Worm (Caenorhabditis elegans) whole organism, L1 larva: ENCODE results near the gene vha-14.
A peak's percentile ranks its signal among the peaks of the same experiment; 100 is the strongest.

Source experiments
- C16A3.4 ChIP-seq: fragments of 150-350 bp; optimal IDR thresholded peaks from 2 replicates; lab custom pipeline; 2014; ENCODE audit warnings: missing biosample characterization, missing genetic modification characterization
- C34B4.2 ChIP-seq: sonication (generic microtip); optimal IDR thresholded peaks from 2 replicates; lab custom pipeline; 2017; ENCODE audit warnings: mild to moderate bottlenecking, missing genetic modification characterization, missing compliant biosample characterization
- F16B12.6 ChIP-seq: fragments of 150-350 bp; optimal IDR thresholded peaks from 2 replicates; lab custom pipeline; 2014; ENCODE audit warnings: missing biosample characterization, missing genetic modification characterization
- Y116A8C.19 ChIP-seq: sonication (generic microtip); optimal IDR thresholded peaks from 2 replicates; lab custom pipeline; 2016; ENCODE audit warnings: missing compliant biosample characterization, missing genetic modification characterization, borderline replicate concordance
- aly-2 ChIP-seq: fragments of 150-350 bp; optimal IDR thresholded peaks from 2 replicates; lab custom pipeline; 2014; ENCODE audit warnings: missing biosample characterization, missing genetic modification characterization
- blmp-1 ChIP-seq: fragments of 150-350 bp; optimal IDR thresholded peaks from 2 replicates; lab custom pipeline; 2014; ENCODE audit warnings: missing biosample characterization, missing genetic modification characterization
- ceh-63 ChIP-seq: fragments of 200-800 bp; sonication (Bioruptor generic); optimal IDR thresholded peaks from 2 replicates; lab custom pipeline; 2018; ENCODE audit warnings: mild to moderate bottlenecking, missing genetic modification characterization, missing compliant biosample characterization
- ceh-82 ChIP-seq, 3 experiments: fragments of 150-350 bp in 1 of 3; sonication (generic microtip) in 2 of 3; optimal IDR thresholded peaks; 2 replicates each; lab custom pipeline; 2014 to 2017; ENCODE audit warnings: missing biosample characterization in 3 of 3, missing genetic modification characterization in 3 of 3
- ceh-90 ChIP-seq: sonication (generic microtip); optimal IDR thresholded peaks from 2 replicates; lab custom pipeline; 2016; ENCODE audit warnings: missing genetic modification characterization, missing compliant biosample characterization
- dpl-1 ChIP-seq, 3 experiments: fragments of 150-350 bp in 2 of 3; sonication (generic microtip) in 1 of 3; optimal IDR thresholded peaks; 2 replicates each; lab custom pipeline; 2014 to 2017; ENCODE audit warnings: missing biosample characterization in 3 of 3, missing genetic modification characterization in 3 of 3, missing genetic modification reagents in 3 of 3
- dsc-1 ChIP-seq: sonication (generic microtip); optimal IDR thresholded peaks from 2 replicates; lab custom pipeline; 2016; ENCODE audit warnings: mild to moderate bottlenecking, missing genetic modification characterization, missing compliant biosample characterization
- efl-1 ChIP-seq, 4 experiments: fragments of 150-350 bp; optimal IDR thresholded peaks in 3 of 4; peaks in 1 of 4; 1 replicate in 1 of 4; 2 replicates in 3 of 4; lab custom pipeline; 2014; ENCODE audit warnings: missing biosample characterization in 2 of 4, missing genetic modification characterization in 2 of 4, missing genetic modification reagents in 2 of 4
- efl-3 ChIP-seq: fragments of 200-800 bp; sonication (Bioruptor generic); optimal IDR thresholded peaks from 2 replicates; lab custom pipeline; 2018; ENCODE audit warnings: mild to moderate bottlenecking, missing genetic modification characterization, missing compliant biosample characterization
- elt-2 ChIP-seq: sonication (generic microtip); optimal IDR thresholded peaks from 2 replicates; lab custom pipeline; 2016; ENCODE audit warnings: missing genetic modification characterization, mild to moderate bottlenecking, inconsistent platforms, missing compliant biosample characterization, missing genetic modification reagents
- elt-3 ChIP-seq, 6 experiments: fragments of 150-350 bp in 1 of 6; sonication (generic microtip); optimal IDR thresholded peaks; 2 replicates each; lab custom pipeline; 2017 to 2018; ENCODE audit warnings: missing biosample characterization in 6 of 6, missing genetic modification characterization in 6 of 6, inconsistent platforms in 1 of 6
- fkh-10 ChIP-seq: sonication (generic microtip); optimal IDR thresholded peaks from 2 replicates; lab custom pipeline; 2017; ENCODE audit warnings: missing biosample characterization, missing genetic modification reagents, missing genetic modification characterization
- fkh-8 ChIP-seq: sonication (generic microtip); optimal IDR thresholded peaks from 2 replicates; lab custom pipeline; 2016; ENCODE audit warnings: mild to moderate bottlenecking, missing genetic modification characterization, missing compliant biosample characterization
- grh-1 ChIP-seq: fragments of 200-800 bp; sonication (Bioruptor generic); IDR thresholded peaks from 2 replicates; pipeline ENCODE4 v1.3.6; 2022; ENCODE audit warnings: missing genetic modification reagents, missing genetic modification characterization, missing compliant biosample characterization
- hlh-17 ChIP-seq: fragments of 200-800 bp; sonication (Bioruptor generic); optimal IDR thresholded peaks from 2 replicates; lab custom pipeline; 2018; ENCODE audit warnings: missing genetic modification characterization, mild to moderate bottlenecking, missing compliant biosample characterization, moderate library complexity, borderline replicate concordance
- isw-1 ChIP-seq: fragments of 200-800 bp; sonication (Bioruptor generic); IDR thresholded peaks from 2 replicates; pipeline ENCODE4 v1.3.6; 2022; ENCODE audit warnings: missing genetic modification characterization, missing compliant biosample characterization
- jun-1 ChIP-seq: fragments of 150-350 bp; optimal IDR thresholded peaks from 2 replicates; lab custom pipeline; 2014; ENCODE audit warnings: missing biosample characterization, missing genetic modification reagents, missing genetic modification characterization
- lin-15B ChIP-seq: fragments of 150-350 bp; sonication (generic microtip); optimal IDR thresholded peaks from 3 replicates; lab custom pipeline; 2014; ENCODE audit warnings: missing biosample characterization, missing genetic modification characterization
- lin-35 ChIP-seq, 2 experiments: fragments of 150-350 bp; optimal IDR thresholded peaks; 2 replicates each; lab custom pipeline; 2014; ENCODE audit warnings: missing biosample characterization in 2 of 2, missing genetic modification characterization in 2 of 2, missing genetic modification reagents in 2 of 2
- lin-39 ChIP-seq: fragments of 150-350 bp; optimal IDR thresholded peaks from 2 replicates; lab custom pipeline; 2014; ENCODE audit warnings: missing biosample characterization, missing genetic modification reagents, missing genetic modification characterization
- lsy-2 ChIP-seq, 2 experiments: fragments of 150-350 bp; optimal IDR thresholded peaks; 2 replicates each; lab custom pipeline; 2014; ENCODE audit warnings: missing biosample characterization in 2 of 2, missing genetic modification characterization in 2 of 2
- mef-2 ChIP-seq: fragments of 150-350 bp; optimal IDR thresholded peaks from 2 replicates; lab custom pipeline; 2014; ENCODE audit warnings: missing biosample characterization, missing genetic modification characterization
- nhr-19 ChIP-seq: fragments of 200-800 bp; sonication (Bioruptor generic); conservative IDR thresholded peaks from 2 replicates; pipeline ENCODE4 v1.3.6; 2022; ENCODE audit warnings: missing genetic modification characterization, missing compliant biosample characterization
- nhr-20 ChIP-seq: sonication (generic microtip); optimal IDR thresholded peaks from 2 replicates; lab custom pipeline; 2016; ENCODE audit warnings: mild to moderate bottlenecking, missing genetic modification characterization, missing compliant biosample characterization
- nhr-71 ChIP-seq: sonication (generic microtip); optimal IDR thresholded peaks from 2 replicates; lab custom pipeline; 2016; ENCODE audit warnings: mild to moderate bottlenecking, missing genetic modification characterization, moderate library complexity, missing compliant biosample characterization
- nhr-76 ChIP-seq: sonication (generic microtip); optimal IDR thresholded peaks from 2 replicates; lab custom pipeline; 2017; ENCODE audit warnings: missing biosample characterization, missing genetic modification characterization
- nhr-77 ChIP-seq: fragments of 150-350 bp; optimal IDR thresholded peaks from 2 replicates; lab custom pipeline; 2014; ENCODE audit warnings: missing biosample characterization, missing genetic modification characterization
- nhr-84 ChIP-seq: sonication (generic microtip); optimal IDR thresholded peaks from 2 replicates; lab custom pipeline; 2017; ENCODE audit warnings: missing biosample characterization, missing genetic modification characterization
- nhr-85 ChIP-seq: sonication (generic microtip); peaks from one replicate; lab custom pipeline; 2016; ENCODE audit warnings: missing genetic modification characterization, inconsistent platforms, missing compliant biosample characterization
- nhr-90 ChIP-seq: sonication (generic microtip); optimal IDR thresholded peaks from 2 replicates; lab custom pipeline; 2016; ENCODE audit warnings: mild to moderate bottlenecking, missing genetic modification characterization, missing compliant biosample characterization; ENCODE audit not compliant: poor library complexity
- pag-3 ChIP-seq: sonication (generic microtip); optimal IDR thresholded peaks from 2 replicates; lab custom pipeline; 2017; ENCODE audit warnings: missing genetic modification characterization, mild to moderate bottlenecking, missing compliant biosample characterization, antibody characterized with exemption, borderline replicate concordance; ENCODE audit not compliant: insufficient read depth
- pax-3 ChIP-seq: fragments of 200-800 bp; sonication (Bioruptor generic); optimal IDR thresholded peaks from 2 replicates; lab custom pipeline; 2018; ENCODE audit warnings: mild to moderate bottlenecking, missing genetic modification characterization, moderate library complexity, missing compliant biosample characterization
- rnt-1 ChIP-seq: sonication (generic microtip); optimal IDR thresholded peaks from 2 replicates; lab custom pipeline; 2016; ENCODE audit warnings: mild to moderate bottlenecking, missing genetic modification characterization, moderate library complexity, missing compliant biosample characterization
- snpc-4 ChIP-seq: fragments of 150-350 bp; optimal IDR thresholded peaks from 2 replicates; lab custom pipeline; 2014; ENCODE audit warnings: missing biosample characterization, missing genetic modification characterization
- snu-23 ChIP-seq: sonication (generic microtip); optimal IDR thresholded peaks from 2 replicates; lab custom pipeline; 2016; ENCODE audit warnings: missing genetic modification characterization, missing compliant biosample characterization
- sox-4 ChIP-seq: sonication (generic microtip); optimal IDR thresholded peaks from 2 replicates; lab custom pipeline; 2016; ENCODE audit warnings: missing genetic modification characterization, missing compliant biosample characterization
- sptf-1 ChIP-seq: fragments of 150-350 bp; optimal IDR thresholded peaks from 2 replicates; lab custom pipeline; 2014; ENCODE audit warnings: missing biosample characterization, missing genetic modification characterization
- tbx-2 ChIP-seq: sonication (generic microtip); optimal IDR thresholded peaks from 2 replicates; lab custom pipeline; 2016; ENCODE audit warnings: missing genetic modification characterization, missing compliant biosample characterization
- unc-130 ChIP-seq: fragments of 150-350 bp; optimal IDR thresholded peaks from 2 replicates; lab custom pipeline; 2017; ENCODE audit warnings: missing biosample characterization, missing genetic modification characterization, inconsistent platforms
- unc-30 ChIP-seq: sonication (generic microtip); optimal IDR thresholded peaks from 2 replicates; lab custom pipeline; 2017; ENCODE audit warnings: missing biosample characterization, missing genetic modification characterization
- unc-62 ChIP-seq: fragments of 150-350 bp; optimal IDR thresholded peaks from 2 replicates; lab custom pipeline; 2014; ENCODE audit warnings: missing biosample characterization, missing genetic modification reagents, missing genetic modification characterization
- unc-86 ChIP-seq: sonication (generic microtip); optimal IDR thresholded peaks from 2 replicates; lab custom pipeline; 2016; ENCODE audit warnings: missing genetic modification characterization, missing compliant biosample characterization
- unc-98 ChIP-seq: fragments of 200-800 bp; sonication (Bioruptor generic); IDR thresholded peaks from 2 replicates; pipeline ENCODE4 v1.3.6; 2022; ENCODE audit warnings: missing genetic modification characterization, missing compliant biosample characterization
- xbp-1 ChIP-seq: sonication (generic microtip); optimal IDR thresholded peaks from 2 replicates; lab custom pipeline; 2016; ENCODE audit warnings: missing genetic modification characterization, missing compliant biosample characterization
- ztf-4 ChIP-seq: fragments of 150-350 bp; optimal IDR thresholded peaks from 2 replicates; lab custom pipeline; 2014; ENCODE audit warnings: missing biosample characterization, missing genetic modification characterization

Gene vha-14

DNA sequence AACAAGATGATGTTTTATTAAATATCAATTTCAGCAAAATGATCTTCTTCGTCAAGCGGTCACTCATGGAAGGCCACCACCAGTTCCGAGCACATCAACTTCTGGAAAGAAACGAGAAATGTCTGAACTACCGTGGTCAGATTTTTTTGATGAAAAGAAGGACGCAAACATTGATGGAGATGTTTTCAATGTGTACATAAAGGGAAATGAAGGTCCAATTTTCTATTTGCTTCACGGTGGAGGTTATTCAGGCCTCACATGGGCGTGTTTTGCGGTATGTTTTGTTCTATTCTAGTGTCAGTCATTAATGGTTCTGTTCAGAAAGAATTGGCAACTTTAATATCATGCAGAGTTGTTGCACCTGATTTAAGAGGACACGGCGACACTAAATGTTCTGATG lies 42.0 kb upstream of the vha-14 start, which contains the start of gene B0464.6:
B0464.6 (minus strand) TSS at position 101 of the 400 bp plus-strand sequence.
- TF ChIP-seq hlh-17 (GFP tag; lab: Kevin White, UChicago) = no peak
- no peak for TF ChIP-seq Y116A8C.19 (tag; lab: Kevin White, UChicago)
- TF ChIP-seq grh-1 = no peak
- TF ChIP-seq blmp-1 = no peak
- no peak for TF ChIP-seq ceh-63
- no peak for TF ChIP-seq elt-3 (tag; optimal IDR thresholded peaks at IDR 0.05; lab: Kevin White, UChicago)
- no peak for TF ChIP-seq dsc-1 (tag; lab: Kevin White, UChicago)
- no peak for TF ChIP-seq efl-1 (optimal IDR thresholded peaks at IDR 0.05; lab: Kevin White, UChicago)
- TF ChIP-seq efl-1 (GFP tag; optimal IDR thresholded peaks at IDR 0.05 in 1 of 2; lab: Kevin White, UChicago) = no peak

DNA sequence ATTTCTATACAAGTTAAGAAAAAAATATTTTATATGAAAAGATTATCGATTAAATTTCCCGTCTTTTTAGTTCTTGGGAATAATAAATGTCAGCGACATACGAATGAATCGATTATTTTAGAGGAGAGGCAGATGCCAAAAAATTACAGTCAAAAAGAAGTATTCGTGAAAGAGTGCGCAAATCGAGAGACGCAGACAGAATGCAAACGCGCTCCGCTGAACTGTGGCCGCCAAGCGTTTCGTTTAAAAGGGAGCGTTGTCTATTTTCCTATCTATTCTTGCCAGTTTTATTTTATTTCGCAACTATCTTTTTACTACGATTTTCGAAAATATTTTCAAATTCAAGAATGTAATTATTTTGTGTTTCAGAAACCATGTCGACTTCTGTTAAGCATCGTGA lies 40.8 kb upstream of the vha-14 start, which contains the start of gene baf-1:
baf-1 (plus strand) TSS at position 370 of the 400 bp plus-strand sequence.
- TF ChIP-seq pag-3 (tag; lab: Kevin White, UChicago) (no peak), nhr-90 (peak; percentile 77), sox-4 (tag; lab: Kevin White, UChicago) (peak; percentile 26), rnt-1 (tag; lab: Kevin White, UChicago) (peak; percentile 83), C16A3.4 (tag; lab: Kevin White, UChicago) (peak; percentile 50), isw-1 (peak; percentile 57), unc-62 (no peak), xbp-1 (peak; percentile 65), lin-35 (GFP tag; optimal IDR thresholded peaks at IDR 0.05; lab: Kevin White, UChicago) (peak; percentile 72 to 83), unc-130 (tag; lab: Kevin White, UChicago) (peak; percentile 12), elt-2 (peak; percentile 64), nhr-85 (tag; lab: Kevin White, UChicago) (peak; percentile 77), jun-1 (tag; lab: Kevin White, UChicago) (peak; percentile 15), nhr-77 (peak; percentile 39), lin-39 (peak; percentile 2), unc-98 (no peak), unc-86 (peak; percentile 17), snu-23 (GFP tag; lab: Kevin White, UChicago) (peak; percentile 60), nhr-76 (tag; lab: Kevin White, UChicago) (no peak), C34B4.2 (no peak), Y116A8C.19 (tag; lab: Kevin White, UChicago) (no peak), dsc-1 (tag; lab: Kevin White, UChicago) (peak; percentile 44), ceh-82 (tag; optimal IDR thresholded peaks at IDR 0.05; lab: Kevin White, UChicago) (peak; percentile 18 to 55 (median 29)), sptf-1 (tag; lab: Kevin White, UChicago) (no peak), nhr-71 (tag; lab: Kevin White, UChicago) (peak; percentile 77), nhr-20 (tag; lab: Kevin White, UChicago) (peak; percentile 66), aly-2 (no peak), unc-30 (tag; lab: Kevin White, UChicago) (no peak), lsy-2 (tag; optimal IDR thresholded peaks at IDR 0.05; lab: Kevin White, UChicago) (peak; percentile 68 to 83), nhr-19 (peak; percentile 46), dpl-1 (GFP tag; optimal IDR thresholded peaks at IDR 0.05; lab: Kevin White, UChicago) (peak; percentile 70 to 80 (median 75)), ztf-4 (tag; lab: Kevin White, UChicago) (no peak), elt-3 (tag; optimal IDR thresholded peaks at IDR 0.05; lab: Kevin White, UChicago) (peak in 1 of 6 experiments; percentile 54), fkh-8 (tag; lab: Kevin White, UChicago) (peak; percentile 27), snpc-4 (tag; lab: Kevin White, UChicago) (peak; percentile 76), pax-3 (tag; lab: Kevin White, UChicago) (peak; percentile 19), blmp-1 (peak; percentile 30), F16B12.6 (tag; lab: Kevin White, UChicago) (peak; percentile 40), nhr-84 (tag; lab: Kevin White, UChicago) (no peak), ceh-90 (peak; percentile 57), efl-3 (GFP tag; lab: Kevin White, UChicago) (no peak), tbx-2 (tag; lab: Kevin White, UChicago) (peak; percentile 60), hlh-17 (GFP tag; lab: Kevin White, UChicago) (no peak), fkh-10 (GFP tag; lab: Kevin White, UChicago) (no peak), mef-2 (tag; lab: Kevin White, UChicago) (no peak), lin-15B (tag; lab: Kevin White, UChicago) (peak; percentile 64), efl-1 (optimal IDR thresholded peaks at IDR 0.05; lab: Kevin White, UChicago) (peak; percentile 75 to 77), efl-1 (GFP tag; optimal IDR thresholded peaks at IDR 0.05 in 1 of 2; lab: Kevin White, UChicago) (peak; percentile 70 to 97)
